Worm (Caenorhabditis elegans): ENCODE results near the gene C01G10.15.

The C01G10.15 gene

DNA sequence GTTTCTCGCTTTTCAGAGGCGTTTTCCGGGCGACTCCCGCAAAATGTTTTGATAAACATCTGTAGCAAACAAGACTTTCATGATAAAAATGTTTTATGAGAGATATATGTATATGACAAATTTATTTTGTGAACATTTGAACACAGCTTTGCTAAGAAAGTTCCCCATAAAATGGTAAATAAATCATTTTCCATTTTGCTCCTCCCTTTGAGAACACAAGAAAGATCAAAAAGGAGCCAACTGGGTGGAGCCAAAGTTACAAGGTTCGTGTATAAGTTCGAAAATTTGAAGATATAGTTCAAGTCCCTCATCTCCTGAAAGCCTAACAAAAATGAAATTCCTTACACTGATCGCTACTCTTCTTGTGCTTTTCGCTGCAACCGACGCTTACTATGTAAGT, 3.4 kb upstream of the C01G10.15 start, which contains the start of gene C01G10.17:
Gene C01G10.17 (plus strand): TSS at position 301 of the 400 bp plus-strand sequence.
- TF ChIP-seq flt-1 (GFP tag; IDR thresholded peaks at IDR 0.05) (no peak), ceh-13 (GFP tag; optimal IDR thresholded peaks at IDR 0.05) (no peak), hmbx-1 (tag; optimal IDR thresholded peaks at IDR 0.05) (no peak), ets-7 (tag; optimal IDR thresholded peaks at IDR 0.05) (no peak), aly-1 (tag; optimal IDR thresholded peaks at IDR 0.05) (no peak), scrt-1 (GFP tag; IDR thresholded peaks at IDR 0.05) (no peak), tbx-37 (GFP tag; conservative IDR thresholded peaks at IDR 0.05) (no peak), F13C5.2 (tag; optimal IDR thresholded peaks at IDR 0.05) (no peak), hnd-1 (tag; optimal IDR thresholded peaks at IDR 0.05) (no peak), B0310.2 (tag; optimal IDR thresholded peaks at IDR 0.05) (no peak), ceh-36 (tag; optimal IDR thresholded peaks at IDR 0.05) (no peak), ama-1 (optimal IDR thresholded peaks at IDR 0.05) (no peak), tbx-11 (GFP tag; IDR thresholded peaks at IDR 0.05) (no peak), pes-1 (GFP tag; IDR thresholded peaks at IDR 0.05) (no peak), tra-4 (tag; optimal IDR thresholded peaks at IDR 0.05) (no peak)

DNA sequence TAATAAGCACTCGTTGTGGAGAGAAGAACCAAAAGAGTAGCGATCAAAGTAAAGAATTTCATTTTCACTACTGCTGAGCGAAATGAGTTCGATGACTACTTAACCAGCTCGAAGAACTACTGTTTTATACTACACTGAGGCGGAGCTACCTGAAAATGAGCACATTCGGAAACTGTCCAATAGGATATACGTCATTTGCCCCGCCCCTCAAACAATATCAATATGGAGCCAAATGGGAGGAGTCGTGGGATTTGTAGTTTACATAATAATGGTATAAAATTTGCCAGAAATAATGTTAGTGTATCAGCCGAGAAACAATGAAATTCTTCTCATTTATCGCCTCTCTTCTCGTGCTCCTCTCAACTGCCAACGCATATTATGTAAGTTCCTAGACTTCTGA, 2.3 kb upstream of the C01G10.15 start, which contains the start of the genes C01G10.5 and C01G10.4:
Gene C01G10.5 (minus strand): TSS at position 101 of the 400 bp plus-strand sequence.
Gene C01G10.4 (plus strand): TSS at position 303 of the 400 bp plus-strand sequence.
- TF ChIP-seq flt-1 (GFP tag; IDR thresholded peaks at IDR 0.05) (no peak), F13C5.2 (tag; optimal IDR thresholded peaks at IDR 0.05) (no peak), ama-1 (optimal IDR thresholded peaks at IDR 0.05) (no peak), tbx-11 (GFP tag; IDR thresholded peaks at IDR 0.05) (no peak), hmbx-1 (tag; optimal IDR thresholded peaks at IDR 0.05) (no peak), ceh-36 (tag; optimal IDR thresholded peaks at IDR 0.05) (no peak), B0310.2 (tag; optimal IDR thresholded peaks at IDR 0.05) (no peak), tra-4 (tag; optimal IDR thresholded peaks at IDR 0.05) (no peak)

- TF ChIP-seq scrt-1 (GFP tag; IDR thresholded peaks at IDR 0.05) (no peak), B0310.2 (tag; optimal IDR thresholded peaks at IDR 0.05) (no peak), tbx-11 (GFP tag; IDR thresholded peaks at IDR 0.05) (no peak), ets-7 (tag; optimal IDR thresholded peaks at IDR 0.05) (no peak), ceh-13 (GFP tag; optimal IDR thresholded peaks at IDR 0.05) (no peak), hmg-4 (GFP tag; optimal IDR thresholded peaks at IDR 0.05) (no peak), F13C5.2 (tag; optimal IDR thresholded peaks at IDR 0.05) (no peak)
Observed at ce11 chrV:15088613-15089012, 1.5 kb upstream of the C01G10.15 start, which contains the start of gene C01G10.18. TSS of gene C01G10.18 (minus strand) at chrV:15088713.

ce11 chrV:15085335-15085800, 1.7 kb downstream of the C01G10.15 start, which contains the start of the genes ahsa-1 and C01G10.7:
TSS of gene ahsa-1 (minus strand) at chrV:15085385.
TSS of gene C01G10.7 (plus strand) at chrV:15085747.
- peak; percentile 64 for TF ChIP-seq F13C5.2 (tag; optimal IDR thresholded peaks at IDR 0.05)
- TF ChIP-seq ceh-13 (GFP tag; optimal IDR thresholded peaks at IDR 0.05), result no peak
- peak; percentile 10 for TF ChIP-seq hnd-1 (tag; optimal IDR thresholded peaks at IDR 0.05)
- no peak for TF ChIP-seq tra-4 (tag; optimal IDR thresholded peaks at IDR 0.05)
- peak; percentile 70 for TF ChIP-seq tbx-37 (GFP tag; conservative IDR thresholded peaks at IDR 0.05)
- no peak for TF ChIP-seq B0310.2 (tag; optimal IDR thresholded peaks at IDR 0.05)
- TF ChIP-seq ets-7 (tag; optimal IDR thresholded peaks at IDR 0.05), result peak; percentile 16
- TF ChIP-seq aly-1 (tag; optimal IDR thresholded peaks at IDR 0.05), result no peak
- TF ChIP-seq tbx-11 (GFP tag; IDR thresholded peaks at IDR 0.05), result no peak
- TF ChIP-seq hmg-4 (GFP tag; optimal IDR thresholded peaks at IDR 0.05), result no peak
- TF ChIP-seq pes-1 (GFP tag; IDR thresholded peaks at IDR 0.05), result peak; percentile 78
- no peak for TF ChIP-seq scrt-1 (GFP tag; IDR thresholded peaks at IDR 0.05)
- 0 out of 2 replicates have a peak, but pooled peaks have one; percentile 24 for TF ChIP-seq flt-1 (GFP tag; IDR thresholded peaks at IDR 0.05)
- peak; percentile 6 for TF ChIP-seq hmbx-1 (tag; optimal IDR thresholded peaks at IDR 0.05)
- TF ChIP-seq ama-1 (optimal IDR thresholded peaks at IDR 0.05), result no peak
- no peak for TF ChIP-seq sea-1 (GFP tag; conservative IDR thresholded peaks at IDR 0.05)
- no peak for TF ChIP-seq ceh-36 (tag; optimal IDR thresholded peaks at IDR 0.05)

ce11 chrV:15083659-15084058, 3.4 kb downstream of the C01G10.15 start:
- TF ChIP-seq ceh-36 (tag; optimal IDR thresholded peaks at IDR 0.05) (no peak), ceh-13 (GFP tag; optimal IDR thresholded peaks at IDR 0.05) (no peak), pes-1 (GFP tag; IDR thresholded peaks at IDR 0.05) (no peak), tra-4 (tag; optimal IDR thresholded peaks at IDR 0.05) (no peak), sea-1 (GFP tag; conservative IDR thresholded peaks at IDR 0.05) (peak; percentile 62; the same call in 1 of the 2 replicates)

ce11 chrV:15082291-15082690, 4.8 kb downstream of the C01G10.15 start, which contains the start of the genes C01G10.10 and C01G10.9:
TSS of gene C01G10.10 (minus strand) at chrV:15082441.
TSS of gene C01G10.9 (plus strand) at chrV:15082530.
- TF ChIP-seq B0310.2 (tag; optimal IDR thresholded peaks at IDR 0.05), result no peak
- TF ChIP-seq tra-4 (tag; optimal IDR thresholded peaks at IDR 0.05), result peak; percentile 4
- no peak for TF ChIP-seq aly-1 (tag; optimal IDR thresholded peaks at IDR 0.05)
- peak; percentile 60 for TF ChIP-seq tbx-37 (GFP tag; conservative IDR thresholded peaks at IDR 0.05)
- no peak for TF ChIP-seq scrt-1 (GFP tag; IDR thresholded peaks at IDR 0.05)
- no peak for TF ChIP-seq hmg-4 (GFP tag; optimal IDR thresholded peaks at IDR 0.05)
- TF ChIP-seq F13C5.2 (tag; optimal IDR thresholded peaks at IDR 0.05), result peak; percentile 31
- no peak for TF ChIP-seq ama-1 (optimal IDR thresholded peaks at IDR 0.05)
- no peak for TF ChIP-seq pes-1 (GFP tag; IDR thresholded peaks at IDR 0.05)
- no peak for TF ChIP-seq ets-7 (tag; optimal IDR thresholded peaks at IDR 0.05)
- TF ChIP-seq flt-1 (GFP tag; IDR thresholded peaks at IDR 0.05), result no peak
- no peak for TF ChIP-seq hnd-1 (tag; optimal IDR thresholded peaks at IDR 0.05)
- no peak for TF ChIP-seq sea-1 (GFP tag; conservative IDR thresholded peaks at IDR 0.05)
- no peak for TF ChIP-seq ceh-36 (tag; optimal IDR thresholded peaks at IDR 0.05)
- no peak for TF ChIP-seq ceh-13 (GFP tag; optimal IDR thresholded peaks at IDR 0.05)
- TF ChIP-seq tbx-11 (GFP tag; IDR thresholded peaks at IDR 0.05), result no peak
- no peak for TF ChIP-seq hmbx-1 (tag; optimal IDR thresholded peaks at IDR 0.05)

- TF ChIP-seq hnd-1 (tag; optimal IDR thresholded peaks at IDR 0.05), result no peak
- no peak for TF ChIP-seq pes-1 (GFP tag; IDR thresholded peaks at IDR 0.05)
- no peak for TF ChIP-seq flt-1 (GFP tag; IDR thresholded peaks at IDR 0.05)
- no peak for TF ChIP-seq tbx-37 (GFP tag; conservative IDR thresholded peaks at IDR 0.05)
- no peak for TF ChIP-seq ets-7 (tag; optimal IDR thresholded peaks at IDR 0.05)
- TF ChIP-seq aly-1 (tag; optimal IDR thresholded peaks at IDR 0.05), result no peak
- no peak for TF ChIP-seq hmg-4 (GFP tag; optimal IDR thresholded peaks at IDR 0.05)
- no peak for TF ChIP-seq tbx-11 (GFP tag; IDR thresholded peaks at IDR 0.05)
- no peak for TF ChIP-seq scrt-1 (GFP tag; IDR thresholded peaks at IDR 0.05)
Observed at ce11 chrV:15078560-15078959, 8.5 kb downstream of the C01G10.15 start.

All from whole organism, early embryonic.